Worm (Caenorhabditis elegans) whole organism, young adult: Measurements from ENCODE around the gene mig-17.

Experiments
- pha-4 ChIP-seq: fragments of 150-350 bp; sonication (generic microtip); optimal IDR thresholded peaks from 2 replicates; lab custom pipeline; 2014; ENCODE audit warnings: missing biosample characterization, missing genetic modification reagents, missing genetic modification characterization
- snpc-4 ChIP-seq, 5 experiments: fragments of 150-350 bp in 1 of 5; sonication (generic microtip) in 4 of 5; optimal IDR thresholded peaks; 2 replicates each; lab custom pipeline; 2014 to 2018; ENCODE audit warnings: missing genetic modification characterization in 5 of 5, missing biosample characterization in 3 of 5, antibody characterized with exemption in 2 of 5, mild to moderate bottlenecking in 2 of 5, missing compliant biosample characterization in 2 of 5, missing genotype in 2 of 5, moderate library complexity in 2 of 5, missing genetic modification reagents in 1 of 5

- no peak for TF ChIP-seq snpc-4 (GFP tag; optimal IDR thresholded peaks at IDR 0.05; lab: Kevin White, UChicago)
- TF ChIP-seq snpc-4 (tag; optimal IDR thresholded peaks at IDR 0.05; lab: Kevin White, UChicago), result no peak
- TF ChIP-seq pha-4 (tag; lab: Kevin White, UChicago), result no peak
Observed at ce11 chrV:11428728-11429127, 17.8 kb upstream of the mig-17 start.
